Worm (Caenorhabditis elegans) whole organism, L1 larva: ENCODE measurements around the gene srx-112.
"Not testable (repeated sequence)": the region's sequence is repeated elsewhere in the genome, so short reads cannot be mapped to it uniquely, and the experiment has no call there.

Experiments used
- F16B12.6 ChIP-seq: fragments of 150-350 bp; optimal IDR thresholded peaks from 2 replicates; lab custom pipeline; 2014; ENCODE audit warnings: missing biosample characterization, missing genetic modification characterization
- Y116A8C.19 ChIP-seq: sonication (generic microtip); optimal IDR thresholded peaks from 2 replicates; lab custom pipeline; 2016; ENCODE audit warnings: missing compliant biosample characterization, missing genetic modification characterization, borderline replicate concordance
- aha-1 ChIP-seq: fragments of 150-350 bp; optimal IDR thresholded peaks from 2 replicates; lab custom pipeline; 2014; ENCODE audit warnings: missing biosample characterization, missing genetic modification characterization
- alr-1 ChIP-seq: fragments of 200-800 bp; sonication (Bioruptor generic); optimal IDR thresholded peaks from 2 replicates; lab custom pipeline; 2018; ENCODE audit warnings: borderline replicate concordance, mild to moderate bottlenecking, missing genetic modification characterization, missing compliant biosample characterization
- aly-2 ChIP-seq: fragments of 150-350 bp; optimal IDR thresholded peaks from 2 replicates; lab custom pipeline; 2014; ENCODE audit warnings: missing biosample characterization, missing genetic modification characterization
- ceh-63 ChIP-seq: fragments of 200-800 bp; sonication (Bioruptor generic); optimal IDR thresholded peaks from 2 replicates; lab custom pipeline; 2018; ENCODE audit warnings: mild to moderate bottlenecking, missing genetic modification characterization, missing compliant biosample characterization
- ceh-8 ChIP-seq: fragments of 200-800 bp; sonication (Bioruptor generic); optimal IDR thresholded peaks from 2 replicates; lab custom pipeline; 2018; ENCODE audit warnings: mild to moderate bottlenecking, missing genetic modification characterization, moderate library complexity, missing compliant biosample characterization
- ceh-82 ChIP-seq, 3 experiments: fragments of 150-350 bp in 1 of 3; sonication (generic microtip) in 2 of 3; optimal IDR thresholded peaks; 2 replicates each; lab custom pipeline; 2014 to 2017; ENCODE audit warnings: missing biosample characterization in 3 of 3, missing genetic modification characterization in 3 of 3
- ceh-90 ChIP-seq: sonication (generic microtip); optimal IDR thresholded peaks from 2 replicates; lab custom pipeline; 2016; ENCODE audit warnings: missing genetic modification characterization, missing compliant biosample characterization
- dsc-1 ChIP-seq: sonication (generic microtip); optimal IDR thresholded peaks from 2 replicates; lab custom pipeline; 2016; ENCODE audit warnings: mild to moderate bottlenecking, missing genetic modification characterization, missing compliant biosample characterization
- efl-1 ChIP-seq, 4 experiments: fragments of 150-350 bp; optimal IDR thresholded peaks in 3 of 4; peaks in 1 of 4; 1 replicate in 1 of 4; 2 replicates in 3 of 4; lab custom pipeline; 2014; ENCODE audit warnings: missing biosample characterization in 2 of 4, missing genetic modification characterization in 2 of 4, missing genetic modification reagents in 2 of 4
- egl-13 ChIP-seq: sonication (generic microtip); optimal IDR thresholded peaks from 2 replicates; lab custom pipeline; 2016; ENCODE audit warnings: missing genotype, missing genetic modification reagents, missing genetic modification characterization, missing compliant biosample characterization
- egl-27 ChIP-seq, 2 experiments: fragments of 150-350 bp in 1 of 2; sonication (generic microtip); optimal IDR thresholded peaks; 3 replicates each; lab custom pipeline; 2017 to 2018; ENCODE audit warnings: missing biosample characterization in 2 of 2, missing genetic modification characterization in 2 of 2, missing genetic modification reagents in 2 of 2
- ets-5 ChIP-seq: fragments of 200-800 bp; sonication (Bioruptor generic); IDR thresholded peaks from 2 replicates; pipeline ENCODE4 v1.3.6; 2022; ENCODE audit warnings: missing genetic modification characterization, missing compliant biosample characterization
- fkh-8 ChIP-seq: sonication (generic microtip); optimal IDR thresholded peaks from 2 replicates; lab custom pipeline; 2016; ENCODE audit warnings: mild to moderate bottlenecking, missing genetic modification characterization, missing compliant biosample characterization
- hlh-17 ChIP-seq: fragments of 200-800 bp; sonication (Bioruptor generic); optimal IDR thresholded peaks from 2 replicates; lab custom pipeline; 2018; ENCODE audit warnings: missing genetic modification characterization, mild to moderate bottlenecking, missing compliant biosample characterization, moderate library complexity, borderline replicate concordance
- hlh-4 ChIP-seq: sonication (generic microtip); optimal IDR thresholded peaks from 2 replicates; lab custom pipeline; 2016; ENCODE audit warnings: mild to moderate bottlenecking, missing genetic modification characterization, missing compliant biosample characterization
- irx-1 ChIP-seq: sonication (generic microtip); optimal IDR thresholded peaks from 2 replicates; lab custom pipeline; 2016; ENCODE audit warnings: missing genetic modification characterization, missing compliant biosample characterization
- isw-1 ChIP-seq: fragments of 200-800 bp; sonication (Bioruptor generic); IDR thresholded peaks from 2 replicates; pipeline ENCODE4 v1.3.6; 2022; ENCODE audit warnings: missing genetic modification characterization, missing compliant biosample characterization
- jun-1 ChIP-seq: fragments of 150-350 bp; optimal IDR thresholded peaks from 2 replicates; lab custom pipeline; 2014; ENCODE audit warnings: missing biosample characterization, missing genetic modification reagents, missing genetic modification characterization
- lin-39 ChIP-seq: fragments of 150-350 bp; optimal IDR thresholded peaks from 2 replicates; lab custom pipeline; 2014; ENCODE audit warnings: missing biosample characterization, missing genetic modification reagents, missing genetic modification characterization
- lir-3 ChIP-seq: sonication (generic microtip); optimal IDR thresholded peaks from 2 replicates; lab custom pipeline; 2016; ENCODE audit warnings: mild to moderate bottlenecking, missing genetic modification characterization, moderate library complexity, missing compliant biosample characterization; ENCODE audit not compliant: poor library complexity
- lsy-2 ChIP-seq, 2 experiments: fragments of 150-350 bp; optimal IDR thresholded peaks; 2 replicates each; lab custom pipeline; 2014; ENCODE audit warnings: missing biosample characterization in 2 of 2, missing genetic modification characterization in 2 of 2
- mab-9 ChIP-seq: fragments of 200-800 bp; sonication (Bioruptor generic); IDR thresholded peaks from 2 replicates; pipeline ENCODE4 v1.3.6; 2022; ENCODE audit warnings: missing genetic modification reagents, missing genetic modification characterization, missing compliant biosample characterization
- mdl-1 ChIP-seq, 2 experiments: fragments of 150-350 bp; optimal IDR thresholded peaks; 2 replicates each; lab custom pipeline; 2014 to 2017; ENCODE audit warnings: missing biosample characterization in 2 of 2, missing genetic modification characterization in 2 of 2, inconsistent platforms in 1 of 2
- mep-1 ChIP-seq: fragments of 150-350 bp; optimal IDR thresholded peaks from 2 replicates; lab custom pipeline; 2014; ENCODE audit warnings: missing biosample characterization, missing genetic modification characterization
- nhr-12 ChIP-seq: sonication (generic microtip); optimal IDR thresholded peaks from 2 replicates; lab custom pipeline; 2017; ENCODE audit warnings: missing biosample characterization, missing genetic modification characterization
- nhr-71 ChIP-seq: sonication (generic microtip); optimal IDR thresholded peaks from 2 replicates; lab custom pipeline; 2016; ENCODE audit warnings: mild to moderate bottlenecking, missing genetic modification characterization, moderate library complexity, missing compliant biosample characterization
- nhr-76 ChIP-seq: sonication (generic microtip); optimal IDR thresholded peaks from 2 replicates; lab custom pipeline; 2017; ENCODE audit warnings: missing biosample characterization, missing genetic modification characterization
- nhr-84 ChIP-seq: sonication (generic microtip); optimal IDR thresholded peaks from 2 replicates; lab custom pipeline; 2017; ENCODE audit warnings: missing biosample characterization, missing genetic modification characterization
- nhr-90 ChIP-seq: sonication (generic microtip); optimal IDR thresholded peaks from 2 replicates; lab custom pipeline; 2016; ENCODE audit warnings: mild to moderate bottlenecking, missing genetic modification characterization, missing compliant biosample characterization; ENCODE audit not compliant: poor library complexity
- pag-3 ChIP-seq: sonication (generic microtip); optimal IDR thresholded peaks from 2 replicates; lab custom pipeline; 2017; ENCODE audit warnings: missing genetic modification characterization, mild to moderate bottlenecking, missing compliant biosample characterization, antibody characterized with exemption, borderline replicate concordance; ENCODE audit not compliant: insufficient read depth
- pax-3 ChIP-seq: fragments of 200-800 bp; sonication (Bioruptor generic); optimal IDR thresholded peaks from 2 replicates; lab custom pipeline; 2018; ENCODE audit warnings: mild to moderate bottlenecking, missing genetic modification characterization, moderate library complexity, missing compliant biosample characterization
- rnt-1 ChIP-seq: sonication (generic microtip); optimal IDR thresholded peaks from 2 replicates; lab custom pipeline; 2016; ENCODE audit warnings: mild to moderate bottlenecking, missing genetic modification characterization, moderate library complexity, missing compliant biosample characterization
- skn-1 ChIP-seq: fragments of 150-350 bp; optimal IDR thresholded peaks from 2 replicates; lab custom pipeline; 2014; ENCODE audit warnings: missing biosample characterization, missing genetic modification characterization
- snpc-4 ChIP-seq: fragments of 150-350 bp; optimal IDR thresholded peaks from 2 replicates; lab custom pipeline; 2014; ENCODE audit warnings: missing biosample characterization, missing genetic modification characterization
- snu-23 ChIP-seq: sonication (generic microtip); optimal IDR thresholded peaks from 2 replicates; lab custom pipeline; 2016; ENCODE audit warnings: missing genetic modification characterization, missing compliant biosample characterization
- sox-4 ChIP-seq: sonication (generic microtip); optimal IDR thresholded peaks from 2 replicates; lab custom pipeline; 2016; ENCODE audit warnings: missing genetic modification characterization, missing compliant biosample characterization
- swsn-7 ChIP-seq: sonication (generic microtip); optimal IDR thresholded peaks from 2 replicates; lab custom pipeline; 2016; ENCODE audit warnings: missing genetic modification characterization, missing compliant biosample characterization
- vab-15 ChIP-seq: sonication (generic microtip); optimal IDR thresholded peaks from 2 replicates; lab custom pipeline; 2017; ENCODE audit warnings: missing genotype, mild to moderate bottlenecking, missing genetic modification characterization, missing compliant biosample characterization
- zip-4 ChIP-seq: fragments of 200-800 bp; sonication (Bioruptor generic); optimal IDR thresholded peaks from 2 replicates; lab custom pipeline; 2018; ENCODE audit warnings: mild to moderate bottlenecking, missing genetic modification characterization, moderate library complexity, missing compliant biosample characterization
- ztf-11 ChIP-seq, 2 experiments: sonication (generic microtip); optimal IDR thresholded peaks; 2 replicates each; lab custom pipeline; 2016 to 2017; ENCODE audit warnings: missing genetic modification characterization in 2 of 2, missing biosample characterization in 1 of 2, missing compliant biosample characterization in 1 of 2

Gene srx-112

ce11 chrII:3771640-3772039 is 7.3 kb upstream of the srx-112 start:
- no peak for TF ChIP-seq aly-2 (tag; lab: Kevin White, UChicago)
- no peak for TF ChIP-seq nhr-90 (tag; lab: Kevin White, UChicago)
- TF ChIP-seq egl-13 (tag; lab: Kevin White, UChicago): no peak
- no peak for TF ChIP-seq snpc-4 (tag; lab: Kevin White, UChicago)
- TF ChIP-seq ceh-8 (GFP tag; lab: Kevin White, UChicago): no peak
- no peak for TF ChIP-seq lin-39 (tag; lab: Kevin White, UChicago)
- TF ChIP-seq ets-5 (GFP tag; lab: Robert Waterston, UW): no peak
- TF ChIP-seq ceh-82 (tag; optimal IDR thresholded peaks at IDR 0.05; lab: Kevin White, UChicago): no peak
- no peak for TF ChIP-seq rnt-1
- TF ChIP-seq lsy-2 (tag; optimal IDR thresholded peaks at IDR 0.05; lab: Kevin White, UChicago): no peak
- TF ChIP-seq dsc-1 (tag; lab: Kevin White, UChicago): no peak
- no peak for TF ChIP-seq zip-4 (GFP tag; lab: Kevin White, UChicago)
- TF ChIP-seq irx-1: no peak
- TF ChIP-seq nhr-71 (tag; lab: Kevin White, UChicago): no peak
- TF ChIP-seq lir-3: no peak
- no peak for TF ChIP-seq aha-1
- TF ChIP-seq egl-27 (tag; optimal IDR thresholded peaks at IDR 0.05; lab: Kevin White, UChicago): no peak

ce11 chrII:3761599-3761998 is 2.8 kb downstream of the srx-112 start, which contains the start of gene T24E12.6:
T24E12.6 (minus strand) TSS chrII:3761699.
- TF ChIP-seq mep-1 (tag; lab: Kevin White, UChicago); skn-1; ztf-11 (tag; optimal IDR thresholded peaks at IDR 0.05; lab: Kevin White, UChicago): not testable (repeated sequence)
- TF ChIP-seq, all 84 proteins: peak for 0; not testable (repeated sequence) for 84

ce11 chrII:3759010-3759409 is 5.4 kb downstream of the srx-112 start, which contains the start of gene T24E12.12:
T24E12.12 (plus strand) TSS chrII:3759290.
- TF ChIP-seq mdl-1 (tag; optimal IDR thresholded peaks at IDR 0.05; lab: Kevin White, UChicago) (no peak), irx-1 (no peak), nhr-71 (tag; lab: Kevin White, UChicago) (peak; percentile 52), fkh-8 (tag; lab: Kevin White, UChicago) (peak; percentile 55), egl-27 (tag; optimal IDR thresholded peaks at IDR 0.05; lab: Kevin White, UChicago) (no peak)

ce11 chrII:3757499-3757898 is 6.9 kb downstream of the srx-112 start, which contains the start of gene srx-111:
srx-111 (plus strand) TSS chrII:3757799.
- TF ChIP-seq Y116A8C.19: no peak
- TF ChIP-seq hlh-17 (GFP tag; lab: Kevin White, UChicago): no peak
- no peak for TF ChIP-seq lin-39 (tag; lab: Kevin White, UChicago)
- TF ChIP-seq sox-4 (tag; lab: Kevin White, UChicago): no peak
- no peak for TF ChIP-seq F16B12.6
- no peak for TF ChIP-seq hlh-4 (tag; lab: Kevin White, UChicago)
- TF ChIP-seq nhr-12 (tag; lab: Kevin White, UChicago): no peak
- TF ChIP-seq vab-15: no peak
- no peak for TF ChIP-seq swsn-7 (tag; lab: Kevin White, UChicago)
- TF ChIP-seq mab-9 (GFP tag; lab: Robert Waterston, UW): no peak

- TF ChIP-seq pax-3 (tag; lab: Kevin White, UChicago): no peak
- TF ChIP-seq nhr-76 (tag; lab: Kevin White, UChicago): no peak
- TF ChIP-seq jun-1: no peak
- no peak for TF ChIP-seq efl-1 (optimal IDR thresholded peaks at IDR 0.05; lab: Kevin White, UChicago)
- no peak for TF ChIP-seq efl-1 (GFP tag; optimal IDR thresholded peaks at IDR 0.05 in 1 of 2; lab: Kevin White, UChicago)
- no peak for TF ChIP-seq nhr-84
- TF ChIP-seq alr-1: no peak
- TF ChIP-seq rnt-1: no peak
- TF ChIP-seq egl-13 (tag; lab: Kevin White, UChicago): no peak
- no peak for TF ChIP-seq ceh-63
- TF ChIP-seq snu-23 (GFP tag; lab: Kevin White, UChicago): no peak
- TF ChIP-seq ceh-90: no peak
- no peak for TF ChIP-seq isw-1
- TF ChIP-seq pag-3 (tag; lab: Kevin White, UChicago): no peak
Measured at ce11 chrII:3753598-3753997, 10.8 kb downstream of the srx-112 start, which contains the start of gene rcd-1. rcd-1 (plus strand) TSS chrII:3753898.
